Fruit fly (Drosophila melanogaster): ENCODE results near the gene jus.

The jus gene

DNA sequence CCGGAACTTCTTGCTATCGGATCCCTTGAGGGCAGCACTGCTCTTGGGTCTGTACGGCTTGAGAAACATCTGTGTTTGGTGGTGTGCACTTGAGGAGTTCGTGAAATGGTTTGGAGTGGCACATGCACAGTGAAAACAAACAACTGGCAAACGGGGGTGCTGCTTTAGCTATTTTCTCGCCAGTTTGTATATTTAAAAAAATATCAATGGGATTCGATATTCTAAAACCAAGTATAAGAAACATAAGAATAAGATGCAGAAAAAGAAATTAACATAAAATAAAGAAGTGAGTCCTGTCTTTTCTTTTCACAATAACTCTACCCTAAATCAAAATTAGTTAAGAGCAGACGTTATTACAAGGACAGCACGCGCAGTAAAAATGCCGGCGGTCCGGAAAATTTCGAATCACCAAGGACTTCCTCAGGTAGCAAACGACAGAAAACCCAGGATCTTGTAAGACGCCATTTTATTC is 43.1 kb downstream of the jus start, which contains the start of gene eIF2D:
TSS of gene eIF2D (minus strand) at position 174 of the 472 bp plus-strand sequence.
- peak; percentile 43 for TF ChIP-seq Hr39 (GFP tag; optimal IDR thresholded peaks at IDR 0.05)
- TF ChIP-seq CG6792 (GFP tag; optimal IDR thresholded peaks at IDR 0.05): peak; percentile 54
- no peak for TF ChIP-seq CG8319 (GFP tag; optimal IDR thresholded peaks at IDR 0.05)
- peak; percentile 66; the same call in 2 of the 3 replicates for TF ChIP-seq CG8119 (GFP tag; IDR thresholded peaks at IDR 0.05)
- no peak for TF ChIP-seq Smox (GFP tag; optimal IDR thresholded peaks at IDR 0.05)
- no peak for TF ChIP-seq Hr4 (GFP tag; optimal IDR thresholded peaks at IDR 0.05)
- TF ChIP-seq Ets21C (GFP tag; optimal IDR thresholded peaks at IDR 0.05): no peak
- no peak for TF ChIP-seq vri (GFP tag; optimal IDR thresholded peaks at IDR 0.05)
- TF ChIP-seq fd59A (GFP tag; optimal IDR thresholded peaks at IDR 0.05): no peak
- TF ChIP-seq Eip78C (GFP tag): peak; percentile 86
- no peak for TF ChIP-seq Hr38 (GFP tag; optimal IDR thresholded peaks at IDR 0.05)
- TF ChIP-seq CG11762 (GFP tag; optimal IDR thresholded peaks at IDR 0.05; ENCODE audit: insufficient read depth): no peak
- peak; percentile 43 for TF ChIP-seq Eip75B (GFP tag; optimal IDR thresholded peaks at IDR 0.05)
- peak; percentile 67 for TF ChIP-seq topi (GFP tag; optimal IDR thresholded peaks at IDR 0.05)
- no peak for TF ChIP-seq pdm3 (GFP tag; optimal IDR thresholded peaks at IDR 0.05)
- TF ChIP-seq CG11294 (GFP tag; IDR thresholded peaks at IDR 0.05): no peak
- no peak for TF ChIP-seq CG10669 (GFP tag; optimal IDR thresholded peaks at IDR 0.05)
- TF ChIP-seq dsx (GFP tag; optimal IDR thresholded peaks at IDR 0.05; ENCODE audit: poor library complexity, severe bottlenecking): peak; percentile 26
- no peak for TF ChIP-seq Sox102F (GFP tag; optimal IDR thresholded peaks at IDR 0.05)
- peak; percentile 79 for TF ChIP-seq eg (GFP tag; IDR thresholded peaks at IDR 0.05)
- TF ChIP-seq CG6163 (GFP tag; IDR thresholded peaks at IDR 0.05): peak; percentile 79
- peak; percentile 86 for TF ChIP-seq svp (GFP tag)
- TF ChIP-seq ss (GFP tag; optimal IDR thresholded peaks at IDR 0.05): peak in 1 of 2 experiments; percentile 33
- TF ChIP-seq net (GFP tag; optimal IDR thresholded peaks at IDR 0.05): peak; percentile 64
- peak; percentile 13 for TF ChIP-seq CG1621 (tag; optimal IDR thresholded peaks at IDR 0.05)
- peak; percentile 55 for TF ChIP-seq acj6 (GFP tag; optimal IDR thresholded peaks at IDR 0.05)
- TF ChIP-seq achi (GFP tag; optimal IDR thresholded peaks at IDR 0.05): peak; percentile 64
- TF ChIP-seq CG10631 (GFP tag; optimal IDR thresholded peaks at IDR 0.05): no peak
- peak; percentile 46 for TF ChIP-seq Ets96B (tag; optimal IDR thresholded peaks at IDR 0.05)
- TF ChIP-seq salr (GFP tag; optimal IDR thresholded peaks at IDR 0.05): no peak
- no peak for TF ChIP-seq CG32006 (GFP tag; optimal IDR thresholded peaks at IDR 0.05)
- no peak for TF ChIP-seq CG4318 (GFP tag; optimal IDR thresholded peaks at IDR 0.05)
- peak; percentile 62 for TF ChIP-seq CG31627 (GFP tag; optimal IDR thresholded peaks at IDR 0.05)
- TF ChIP-seq CG34406 (GFP tag; optimal IDR thresholded peaks at IDR 0.05): peak; percentile 28
- TF ChIP-seq CG15336 (GFP tag; IDR thresholded peaks at IDR 0.05): peak; percentile 68
- no peak for TF ChIP-seq fd85E (GFP tag; optimal IDR thresholded peaks at IDR 0.05)
- no peak for TF ChIP-seq Sox15 (GFP tag; optimal IDR thresholded peaks at IDR 0.05)
- TF ChIP-seq Met (GFP tag; optimal IDR thresholded peaks at IDR 0.05): no peak
- no peak for TF ChIP-seq OdsH (GFP tag; optimal IDR thresholded peaks at IDR 0.05)
- TF ChIP-seq spab (GFP tag; optimal IDR thresholded peaks at IDR 0.05): no peak
- TF ChIP-seq Gug (GFP tag; IDR thresholded peaks at IDR 0.05): peak; percentile 41; the same call in 1 of the 2 replicates
- TF ChIP-seq CG16779 (tag; optimal IDR thresholded peaks at IDR 0.05): no peak
- no peak for TF ChIP-seq Eip93F (GFP tag; optimal IDR thresholded peaks at IDR 0.05)
- no peak for TF ChIP-seq CG6276 (GFP tag; optimal IDR thresholded peaks at IDR 0.05)
- TF ChIP-seq Blimp-1 (GFP tag; optimal IDR thresholded peaks at IDR 0.05): no peak
- TF ChIP-seq CG3032 (tag; optimal IDR thresholded peaks at IDR 0.05): peak; percentile 68
- TF ChIP-seq CG11902 (GFP tag; optimal IDR thresholded peaks at IDR 0.05): no peak
- peak; percentile 3 for TF ChIP-seq CG6854 (GFP tag; optimal IDR thresholded peaks at IDR 0.05)
- no peak for TF ChIP-seq dac (GFP tag; optimal IDR thresholded peaks at IDR 0.05)
- peak; percentile 46 for TF ChIP-seq CG3919 (GFP tag; optimal IDR thresholded peaks at IDR 0.05)
- peak; percentile 7 for TF ChIP-seq fkh (GFP tag; optimal IDR thresholded peaks at IDR 0.05)
- no peak for TF ChIP-seq CG9139 (GFP tag; optimal IDR thresholded peaks at IDR 0.05)

Data from whole organism, prepupa.